Worm (Caenorhabditis elegans) whole organism, early embryonic: Measurements from ENCODE around the gene Y22D7AR.6.

Experiments used
- B0310.2 ChIP-seq: sonication (generic microtip); optimal IDR thresholded peaks from 2 replicates; lab custom pipeline; 2016; ENCODE audit warnings: mild to moderate bottlenecking, missing genetic modification characterization, missing compliant biosample characterization
- F13C5.2 ChIP-seq: sonication (generic microtip); optimal IDR thresholded peaks from 2 replicates; lab custom pipeline; 2017; ENCODE audit warnings: mild to moderate bottlenecking, missing genetic modification characterization, inconsistent platforms, missing compliant biosample characterization
- aly-1 ChIP-seq: sonication (generic microtip); optimal IDR thresholded peaks from 2 replicates; lab custom pipeline; 2016; ENCODE audit warnings: missing genetic modification characterization, missing compliant biosample characterization
- ama-1 ChIP-seq: fragments of 150-350 bp; optimal IDR thresholded peaks from 2 replicates; lab custom pipeline; 2014
- ceh-13 ChIP-seq: fragments of 200-800 bp; sonication (Bioruptor generic); optimal IDR thresholded peaks from 2 replicates; lab custom pipeline; 2018; ENCODE audit warnings: mild to moderate bottlenecking, missing genetic modification characterization, missing compliant biosample characterization
- ceh-36 ChIP-seq: sonication (generic microtip); optimal IDR thresholded peaks from 2 replicates; lab custom pipeline; 2016; ENCODE audit warnings: missing genetic modification characterization, inconsistent platforms, missing compliant biosample characterization
- ets-7 ChIP-seq: sonication (generic microtip); optimal IDR thresholded peaks from 2 replicates; lab custom pipeline; 2016; ENCODE audit warnings: missing genotype, missing genetic modification characterization, missing compliant biosample characterization
- flt-1 ChIP-seq: fragments of 200-800 bp; sonication (Bioruptor generic); IDR thresholded peaks from 2 replicates; pipeline ENCODE4 v1.3.6; 2022; ENCODE audit warnings: missing genetic modification characterization, missing compliant biosample characterization
- hmbx-1 ChIP-seq: sonication (generic microtip); optimal IDR thresholded peaks from 2 replicates; lab custom pipeline; 2016; ENCODE audit warnings: mild to moderate bottlenecking, missing genetic modification characterization, missing compliant biosample characterization
- hmg-4 ChIP-seq: fragments of 200-800 bp; sonication (Bioruptor generic); optimal IDR thresholded peaks from 2 replicates; lab custom pipeline; 2018; ENCODE audit warnings: mild to moderate bottlenecking, missing genetic modification characterization, missing compliant biosample characterization
- hnd-1 ChIP-seq: sonication (generic microtip); optimal IDR thresholded peaks from 2 replicates; lab custom pipeline; 2016; ENCODE audit warnings: missing genetic modification characterization, missing compliant biosample characterization
- pes-1 ChIP-seq: fragments of 200-800 bp; sonication (Bioruptor generic); IDR thresholded peaks from 2 replicates; pipeline ENCODE4 v1.3.6; 2022; ENCODE audit warnings: missing genetic modification reagents, missing genetic modification characterization, missing compliant biosample characterization
- scrt-1 ChIP-seq: fragments of 200-800 bp; sonication (Bioruptor generic); IDR thresholded peaks from 2 replicates; pipeline ENCODE4 v1.3.6; 2022; ENCODE audit warnings: missing genetic modification characterization, missing compliant biosample characterization
- sea-1 ChIP-seq: fragments of 200-800 bp; sonication (Bioruptor generic); conservative IDR thresholded peaks from 2 replicates; pipeline ENCODE4 v1.3.6; 2022; ENCODE audit warnings: missing genetic modification characterization, missing compliant biosample characterization
- tbx-11 ChIP-seq: fragments of 200-800 bp; sonication (Bioruptor generic); IDR thresholded peaks from 2 replicates; pipeline ENCODE4 v1.3.6; 2022; ENCODE audit warnings: missing genetic modification characterization, missing compliant biosample characterization
- tbx-37 ChIP-seq: fragments of 200-800 bp; sonication (Bioruptor generic); conservative IDR thresholded peaks from 2 replicates; pipeline ENCODE4 v1.3.6; 2022; ENCODE audit warnings: missing genetic modification reagents, missing genetic modification characterization, missing compliant biosample characterization
- tra-4 ChIP-seq: sonication (generic microtip); optimal IDR thresholded peaks from 2 replicates; lab custom pipeline; 2017; ENCODE audit warnings: missing genetic modification characterization, missing compliant biosample characterization

Y22D7AR.6 gene

ce11 chrIII:1659763-1660162, 16.8 kb downstream of the Y22D7AR.6 start, which contains the start of gene Y22D7AL.15:
Gene Y22D7AL.15, minus strand, starts transcription at chrIII:1659863.
- no peak for TF ChIP-seq tra-4 (tag; lab: Kevin White, UChicago)
- TF ChIP-seq sea-1 (GFP tag; lab: Robert Waterston, UW): no peak
- no peak for TF ChIP-seq tbx-37 (GFP tag; lab: Robert Waterston, UW)
- TF ChIP-seq B0310.2 (tag; lab: Kevin White, UChicago): no peak
- TF ChIP-seq scrt-1 (GFP tag; lab: Robert Waterston, UW): no peak
- TF ChIP-seq hmbx-1 (tag; lab: Kevin White, UChicago): no peak
- no peak for TF ChIP-seq aly-1 (tag; lab: Kevin White, UChicago)
- TF ChIP-seq hnd-1: no peak
- TF ChIP-seq ama-1 (lab: Kevin White, UChicago): no peak
- no peak for TF ChIP-seq tbx-11
- no peak for TF ChIP-seq hmg-4 (GFP tag; lab: Kevin White, UChicago)
- no peak for TF ChIP-seq pes-1 (GFP tag; lab: Robert Waterston, UW)
- no peak for TF ChIP-seq ets-7 (tag; lab: Kevin White, UChicago)
- TF ChIP-seq flt-1 (GFP tag; lab: Robert Waterston, UW): no peak

ce11 chrIII:1657380-1657779, 19.1 kb downstream of the Y22D7AR.6 start, which contains the start of gene cht-4:
Gene cht-4, minus strand, starts transcription at chrIII:1657480.
- TF ChIP-seq pes-1 (GFP tag; lab: Robert Waterston, UW): no peak
- no peak for TF ChIP-seq F13C5.2
- TF ChIP-seq sea-1 (GFP tag; lab: Robert Waterston, UW): no peak
- no peak for TF ChIP-seq tra-4 (tag; lab: Kevin White, UChicago)
- TF ChIP-seq flt-1 (GFP tag; lab: Robert Waterston, UW): no peak
- TF ChIP-seq ets-7 (tag; lab: Kevin White, UChicago): no peak
- no peak for TF ChIP-seq aly-1 (tag; lab: Kevin White, UChicago)
- no peak for TF ChIP-seq tbx-11
- no peak for TF ChIP-seq B0310.2 (tag; lab: Kevin White, UChicago)

ce11 chrIII:1652925-1653324, 23.6 kb downstream of the Y22D7AR.6 start:
- no peak for TF ChIP-seq sea-1 (GFP tag; lab: Robert Waterston, UW)
- no peak for TF ChIP-seq aly-1 (tag; lab: Kevin White, UChicago)
- no peak for TF ChIP-seq tra-4 (tag; lab: Kevin White, UChicago)
- TF ChIP-seq ets-7 (tag; lab: Kevin White, UChicago): no peak
- TF ChIP-seq flt-1 (GFP tag; lab: Robert Waterston, UW): no peak

ce11 chrIII:1652181-1652580, 24.3 kb downstream of the Y22D7AR.6 start, which contains the start of gene Y22D7AL.1:
Gene Y22D7AL.1, plus strand, starts transcription at chrIII:1652481.
- no peak for TF ChIP-seq hmg-4 (GFP tag; lab: Kevin White, UChicago)
- TF ChIP-seq ama-1 (lab: Kevin White, UChicago): no peak
- no peak for TF ChIP-seq scrt-1 (GFP tag; lab: Robert Waterston, UW)
- no peak for TF ChIP-seq tra-4 (tag; lab: Kevin White, UChicago)
- TF ChIP-seq ceh-13 (GFP tag; lab: Kevin White, UChicago): no peak
- no peak for TF ChIP-seq tbx-37 (GFP tag; lab: Robert Waterston, UW)
- TF ChIP-seq flt-1 (GFP tag; lab: Robert Waterston, UW): no peak
- TF ChIP-seq sea-1 (GFP tag; lab: Robert Waterston, UW): no peak
- TF ChIP-seq aly-1 (tag; lab: Kevin White, UChicago): no peak
- TF ChIP-seq ets-7 (tag; lab: Kevin White, UChicago): no peak
- no peak for TF ChIP-seq F13C5.2
- no peak for TF ChIP-seq pes-1 (GFP tag; lab: Robert Waterston, UW)
- no peak for TF ChIP-seq tbx-11
- no peak for TF ChIP-seq ceh-36 (tag; lab: Kevin White, UChicago)
- TF ChIP-seq B0310.2 (tag; lab: Kevin White, UChicago): no peak
- TF ChIP-seq hnd-1: no peak
- TF ChIP-seq hmbx-1 (tag; lab: Kevin White, UChicago): no peak

- TF ChIP-seq scrt-1 (GFP tag; lab: Robert Waterston, UW): no peak
- TF ChIP-seq ets-7 (tag; lab: Kevin White, UChicago): no peak
Measured at ce11 chrIII:1641163-1641562, 35.4 kb downstream of the Y22D7AR.6 start, which contains the start of gene Y22D7AL.3. Gene Y22D7AL.3, plus strand, starts transcription at chrIII:1641463.

- no peak for TF ChIP-seq B0310.2 (tag; lab: Kevin White, UChicago)
- TF ChIP-seq pes-1 (GFP tag; lab: Robert Waterston, UW): no peak
- no peak for TF ChIP-seq ets-7 (tag; lab: Kevin White, UChicago)
- TF ChIP-seq ama-1 (lab: Kevin White, UChicago): no peak
- no peak for TF ChIP-seq F13C5.2
- TF ChIP-seq ceh-36 (tag; lab: Kevin White, UChicago): no peak
- no peak for TF ChIP-seq flt-1 (GFP tag; lab: Robert Waterston, UW)
- no peak for TF ChIP-seq sea-1 (GFP tag; lab: Robert Waterston, UW)
- TF ChIP-seq tra-4 (tag; lab: Kevin White, UChicago): no peak
- no peak for TF ChIP-seq hnd-1
- no peak for TF ChIP-seq hmbx-1 (tag; lab: Kevin White, UChicago)
- TF ChIP-seq tbx-11: no peak
- no peak for TF ChIP-seq aly-1 (tag; lab: Kevin White, UChicago)
- TF ChIP-seq scrt-1 (GFP tag; lab: Robert Waterston, UW): no peak
- TF ChIP-seq hmg-4 (GFP tag; lab: Kevin White, UChicago): no peak
- TF ChIP-seq ceh-13 (GFP tag; lab: Kevin White, UChicago): no peak
- no peak for TF ChIP-seq tbx-37 (GFP tag; lab: Robert Waterston, UW)
Measured at ce11 chrIII:1638345-1638744, 38.2 kb downstream of the Y22D7AR.6 start.

ce11 chrIII:1634270-1634669, 42.3 kb downstream of the Y22D7AR.6 start, which contains the start of gene Y22D7AL.11:
Gene Y22D7AL.11, minus strand, starts transcription at chrIII:1634370.
- TF ChIP-seq ama-1 (lab: Kevin White, UChicago) (no peak), ceh-36 (tag; lab: Kevin White, UChicago) (no peak), F13C5.2 (no peak), pes-1 (GFP tag; lab: Robert Waterston, UW) (no peak), ceh-13 (GFP tag; lab: Kevin White, UChicago) (no peak), aly-1 (tag; lab: Kevin White, UChicago) (no peak), hnd-1 (no peak), scrt-1 (GFP tag; lab: Robert Waterston, UW) (no peak), tbx-11 (no peak), tra-4 (tag; lab: Kevin White, UChicago) (no peak), tbx-37 (GFP tag; lab: Robert Waterston, UW) (no peak), hmg-4 (GFP tag; lab: Kevin White, UChicago) (no peak), hmbx-1 (tag; lab: Kevin White, UChicago) (no peak), ets-7 (tag; lab: Kevin White, UChicago) (no peak), flt-1 (GFP tag; lab: Robert Waterston, UW) (no peak), B0310.2 (tag; lab: Kevin White, UChicago) (no peak), sea-1 (GFP tag; lab: Robert Waterston, UW) (no peak)
